Worm (Caenorhabditis elegans): ENCODE results near the gene subs-4.

The subs-4 gene

DNA sequence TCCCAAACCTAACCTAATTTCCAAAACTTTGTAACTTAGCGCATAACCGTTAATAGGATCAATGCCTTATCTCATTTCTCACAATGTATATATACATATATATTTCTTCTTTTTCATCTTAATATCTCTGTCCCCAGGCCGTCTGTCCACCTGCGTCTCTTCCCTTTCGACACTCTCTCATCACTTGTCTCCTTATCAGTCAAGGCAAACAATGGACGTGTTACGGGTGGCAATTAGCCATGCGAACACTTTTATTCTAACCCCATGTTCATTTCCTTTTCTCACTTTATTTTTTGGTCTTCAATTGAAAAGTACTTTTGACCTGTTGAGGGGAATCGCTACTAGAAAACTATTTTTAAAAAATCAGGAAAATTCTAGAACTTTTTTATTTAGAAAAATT is 24.6 kb upstream of the subs-4 start:
- peak; percentile 71 for TF ChIP-seq elt-2 (tag; optimal IDR thresholded peaks at IDR 0.05)
- no peak for TF ChIP-seq fax-1 (tag; optimal IDR thresholded peaks at IDR 0.05)

DNA sequence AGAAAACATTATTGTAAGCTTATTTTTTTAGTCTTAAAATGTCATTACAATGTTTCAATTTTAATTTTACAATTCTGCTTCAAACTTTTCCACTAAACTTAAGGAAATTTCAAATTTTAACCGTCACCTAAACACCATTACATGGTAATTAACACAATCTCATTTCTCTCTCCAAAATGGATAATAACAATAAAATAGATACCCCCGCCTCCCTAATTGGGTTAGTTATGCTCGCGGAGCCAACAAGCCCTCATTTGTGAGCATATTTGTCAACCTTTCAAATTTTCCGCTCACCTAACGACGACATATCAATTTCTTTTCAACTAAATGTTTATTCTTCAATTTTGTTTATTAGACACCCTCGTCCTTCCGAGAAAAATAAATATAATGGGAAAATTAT is 23.7 kb upstream of the subs-4 start:
- no peak for TF ChIP-seq hlh-15 (tag; optimal IDR thresholded peaks at IDR 0.05)
- TF ChIP-seq unc-42 (tag; optimal IDR thresholded peaks at IDR 0.05), result peak; percentile 92
- no peak for TF ChIP-seq syd-9 (tag; optimal IDR thresholded peaks at IDR 0.05)
- no peak for TF ChIP-seq sox-4 (tag; optimal IDR thresholded peaks at IDR 0.05)
- no peak for TF ChIP-seq nhr-11 (tag; optimal IDR thresholded peaks at IDR 0.05)
- TF ChIP-seq nfya-1 (tag; optimal IDR thresholded peaks at IDR 0.05), result no peak
- TF ChIP-seq sdc-2 (tag; optimal IDR thresholded peaks at IDR 0.05), result no peak
- no peak for TF ChIP-seq unc-86 (tag; optimal IDR thresholded peaks at IDR 0.05)
- TF ChIP-seq ceh-9 (tag; optimal IDR thresholded peaks at IDR 0.05), result no peak

DNA sequence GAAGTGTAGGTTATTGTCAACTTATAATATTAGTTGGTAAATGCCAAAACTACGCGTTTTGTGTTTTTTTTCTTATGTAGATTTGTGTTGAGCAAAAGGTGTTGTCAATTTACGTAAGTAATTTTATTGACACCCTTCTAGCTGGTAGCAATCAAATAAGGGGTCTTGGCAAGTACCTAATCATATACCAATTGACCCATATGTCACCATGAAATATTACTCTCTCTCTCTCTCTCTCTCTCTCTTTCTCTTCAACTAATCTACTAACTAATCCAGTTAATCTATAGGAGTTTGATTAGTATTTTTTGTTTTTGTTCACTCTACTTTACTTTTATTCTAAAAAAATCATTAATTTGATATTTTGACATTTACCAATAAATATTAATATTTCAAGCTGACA is 22.6 kb upstream of the subs-4 start:
- no peak for TF ChIP-seq hlh-8 (tag; optimal IDR thresholded peaks at IDR 0.05)
- TF ChIP-seq ceh-14 (tag; optimal IDR thresholded peaks at IDR 0.05), result peak; percentile 52
- peak; percentile 34 for TF ChIP-seq unc-42 (tag; optimal IDR thresholded peaks at IDR 0.05)

DNA sequence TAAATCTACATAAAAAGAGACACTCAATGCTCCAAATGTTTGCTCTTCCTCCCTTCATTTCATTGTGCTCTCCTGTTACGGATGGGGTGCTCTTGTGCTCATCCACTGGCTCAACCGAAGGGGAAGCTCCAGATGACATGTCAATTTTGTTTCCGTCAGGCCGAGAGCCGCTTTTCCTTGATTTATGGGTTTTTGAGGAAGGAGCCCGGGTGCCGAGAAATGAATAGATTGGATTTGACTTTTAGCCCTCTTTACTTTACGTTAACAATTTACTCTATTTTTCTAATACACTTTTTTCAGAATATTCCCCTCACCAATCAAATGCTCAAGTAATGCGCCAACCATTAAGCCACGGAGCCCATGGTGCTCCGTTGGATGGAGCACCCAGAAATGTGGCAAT is 21.9 kb upstream of the subs-4 start, which contains the start of gene T28D6.4:
Gene T28D6.4 (plus strand): TSS at position 301 of the 400 bp plus-strand sequence.
- TF ChIP-seq ets-4 (tag; optimal IDR thresholded peaks at IDR 0.05), result no peak
- no peak for TF ChIP-seq tbx-7 (tag; optimal IDR thresholded peaks at IDR 0.05)
- no peak for TF ChIP-seq pros-1 (tag; optimal IDR thresholded peaks at IDR 0.05)
- no peak for TF ChIP-seq pqm-1 (tag; optimal IDR thresholded peaks at IDR 0.05)
- no peak for TF ChIP-seq che-1 (tag; optimal IDR thresholded peaks at IDR 0.05)
- TF ChIP-seq sdc-2 (tag; optimal IDR thresholded peaks at IDR 0.05), result no peak
- TF ChIP-seq nhr-11 (tag; optimal IDR thresholded peaks at IDR 0.05), result no peak

DNA sequence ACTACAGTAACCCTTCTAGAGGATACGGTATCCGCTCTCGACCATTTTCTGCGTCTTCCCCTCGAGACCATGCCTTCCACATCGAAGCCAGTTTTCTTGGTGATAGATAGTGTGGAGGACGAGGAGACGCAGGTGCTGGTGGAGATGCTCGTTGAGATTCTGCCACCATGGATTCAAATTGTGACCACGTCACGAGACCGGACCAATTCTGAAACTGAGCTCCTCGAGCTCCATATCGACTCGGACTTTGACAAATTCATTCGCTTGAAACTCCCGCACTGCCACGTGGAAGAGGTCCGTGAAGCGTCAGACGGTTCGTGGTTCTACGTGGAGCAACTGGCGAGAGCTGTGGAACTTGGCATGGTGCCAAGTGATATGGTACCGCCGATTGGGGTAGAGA is 20.6 kb upstream of the subs-4 start:
- no peak for TF ChIP-seq tbx-2 (tag; optimal IDR thresholded peaks at IDR 0.05)
- TF ChIP-seq mec-3 (tag; optimal IDR thresholded peaks at IDR 0.05; ENCODE audit: borderline replicate concordance), result no peak
- no peak for TF ChIP-seq npax-4 (tag; optimal IDR thresholded peaks at IDR 0.05)
- no peak for TF ChIP-seq nhr-232 (tag; optimal IDR thresholded peaks at IDR 0.05)
- no peak for TF ChIP-seq lim-6 (tag; optimal IDR thresholded peaks at IDR 0.05)
- TF ChIP-seq ceh-14 (tag; optimal IDR thresholded peaks at IDR 0.05), result no peak
- TF ChIP-seq syd-9 (tag; optimal IDR thresholded peaks at IDR 0.05), result no peak
- TF ChIP-seq ama-1 (optimal IDR thresholded peaks at IDR 0.05), result no peak
- no peak for TF ChIP-seq ceh-9 (tag; optimal IDR thresholded peaks at IDR 0.05)
- no peak for TF ChIP-seq fkh-10 (GFP tag; optimal IDR thresholded peaks at IDR 0.05)
- no peak for TF ChIP-seq ceh-19 (GFP tag; optimal IDR thresholded peaks at IDR 0.05)
- TF ChIP-seq ets-4 (tag; optimal IDR thresholded peaks at IDR 0.05), result no peak
- TF ChIP-seq rnt-1 (tag; optimal IDR thresholded peaks at IDR 0.05), result no peak
- TF ChIP-seq che-1 (tag; optimal IDR thresholded peaks at IDR 0.05), result no peak
- TF ChIP-seq ztf-16 (tag; optimal IDR thresholded peaks at IDR 0.05), result no peak
- TF ChIP-seq pat-9 (tag; optimal IDR thresholded peaks at IDR 0.05), result no peak
- TF ChIP-seq dmd-4 (tag; optimal IDR thresholded peaks at IDR 0.05; ENCODE audit: borderline replicate concordance), result no peak
- TF ChIP-seq ref-2 (tag; optimal IDR thresholded peaks at IDR 0.05), result no peak
- TF ChIP-seq F13H6.1 (tag; optimal IDR thresholded peaks at IDR 0.05), result no peak
- TF ChIP-seq elt-4 (tag; optimal IDR thresholded peaks at IDR 0.05), result no peak

DNA sequence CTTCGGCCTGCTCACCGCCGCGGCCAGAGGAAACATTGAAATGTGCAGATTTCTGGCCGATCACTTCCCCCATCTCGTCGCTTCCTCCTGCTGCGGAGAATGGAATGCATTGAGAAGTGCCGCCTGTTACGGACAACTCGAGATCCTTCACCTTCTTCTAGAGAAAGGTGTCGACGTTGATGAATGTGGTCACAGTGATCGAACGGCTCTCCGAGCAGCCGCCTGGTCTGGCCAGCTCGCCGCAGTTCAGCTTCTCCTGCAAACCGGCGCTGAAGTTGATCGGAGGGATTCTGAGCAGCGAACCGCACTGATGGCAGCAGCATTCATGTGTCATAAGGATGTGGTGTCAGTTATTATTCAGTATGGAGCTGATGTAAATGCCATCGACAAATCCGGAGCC is 19.1 kb upstream of the subs-4 start:
- TF ChIP-seq madf-2 (tag; optimal IDR thresholded peaks at IDR 0.05) (no peak), ceh-2 (tag; optimal IDR thresholded peaks at IDR 0.05) (no peak), dmd-4 (tag; optimal IDR thresholded peaks at IDR 0.05; ENCODE audit: borderline replicate concordance) (no peak), fkh-6 (tag; optimal IDR thresholded peaks at IDR 0.05) (no peak), syd-9 (tag; optimal IDR thresholded peaks at IDR 0.05) (no peak), lin-11 (tag; optimal IDR thresholded peaks at IDR 0.05) (no peak), fkh-10 (GFP tag; optimal IDR thresholded peaks at IDR 0.05) (no peak), K02D7.2 (tag; optimal IDR thresholded peaks at IDR 0.05) (no peak), ceh-30 (tag; optimal IDR thresholded peaks at IDR 0.05) (no peak), hlh-30 (tag; optimal IDR thresholded peaks at IDR 0.05; ENCODE audit: insufficient read depth) (no peak), ceh-19 (GFP tag; optimal IDR thresholded peaks at IDR 0.05) (no peak)
